Comparison of ENCODE assay signal across 6 fruit fly cellular contexts in genomic region chr3L:18234209-18234849, dm6.
A peak's percentile ranks its signal among the peaks of the same experiment; 100 is the strongest.
TF ChIP-seq lines count a peak whose summit lies in the region.

No protein-coding gene starts in this region.

- peak; percentile 15 to 27 for TF ChIP-seq CTCF in S2 (optimal IDR thresholded peaks at IDR 0.05; lab: Kevin White, UChicago)
- peak; percentile 73 for TF ChIP-seq CTCF in whole organism, embryonic (GFP tag; optimal IDR thresholded peaks at IDR 0.05; lab: Kevin White, UChicago)

TF ChIP-seq in whole organism, adult, 20 proteins besides CTCF, POLR2A, EP300 and RAD21:
- TF ChIP-seq tj (GFP tag; optimal IDR thresholded peaks at IDR 0.05; lab: Kevin White, UChicago), result peak; percentile 6
- no peak for TF ChIP-seq cnc (optimal IDR thresholded peaks at IDR 0.05; lab: Kevin White, UChicago)
- peak; percentile 66 for TF ChIP-seq cic (GFP tag; optimal IDR thresholded peaks at IDR 0.05; lab: Kevin White, UChicago)
- TF ChIP-seq bab1 (GFP tag; optimal IDR thresholded peaks at IDR 0.05; lab: Kevin White, UChicago), result peak; percentile 21
- no peak for TF ChIP-seq CG11617 (GFP tag; optimal IDR thresholded peaks at IDR 0.05; lab: Kevin White, UChicago)

TF ChIP-seq in whole organism, embryonic, 481 proteins besides CTCF, POLR2A, EP300 and RAD21 (continues in another document):
- TF ChIP-seq CG13123 (GFP tag; optimal IDR thresholded peaks at IDR 0.05; lab: Kevin White, UChicago) (no peak), CG10209 (GFP tag; optimal IDR thresholded peaks at IDR 0.05; lab: Kevin White, UChicago) (no peak), sna (GFP tag; IDR thresholded peaks at IDR 0.05; lab: Robert Waterston, UW; ENCODE audit: partially characterized antibody) (no peak), CG10565 (GFP tag; optimal IDR thresholded peaks at IDR 0.05; lab: Kevin White, UChicago) (no peak), run (tag; optimal IDR thresholded peaks at IDR 0.05; lab: Kevin White, UChicago) (no peak), Chrac-16 (GFP tag; optimal IDR thresholded peaks at IDR 0.05; lab: Kevin White, UChicago) (no peak), Deaf1 (tag; optimal IDR thresholded peaks at IDR 0.05; lab: Kevin White, UChicago) (peak; percentile 81), ken (GFP tag; IDR thresholded peaks at IDR 0.05; lab: Robert Waterston, UW) (no peak), nmo (GFP tag; optimal IDR thresholded peaks at IDR 0.05; lab: Kevin White, UChicago) (no peak), CG15601 (tag; optimal IDR thresholded peaks at IDR 0.05; lab: Kevin White, UChicago) (peak; percentile 66), zfh1 (GFP tag; IDR thresholded peaks at IDR 0.05; lab: Robert Waterston, UW) (no peak), CG10267 (tag; optimal IDR thresholded peaks at IDR 0.05; lab: Kevin White, UChicago) (no peak), CG16813 (GFP tag; IDR thresholded peaks at IDR 0.05; lab: Robert Waterston, UW; ENCODE audit: partially characterized antibody) (no peak), disco-r (GFP tag; optimal IDR thresholded peaks at IDR 0.05; lab: Kevin White, UChicago) (no peak), CG11093 (GFP tag; IDR thresholded peaks at IDR 0.05; lab: Robert Waterston, UW) (no peak), E2f2 (GFP tag; IDR thresholded peaks at IDR 0.05; lab: Robert Waterston, UW) (no peak), tup (GFP tag; optimal IDR thresholded peaks at IDR 0.05; lab: Kevin White, UChicago) (no peak), cas (GFP tag; IDR thresholded peaks at IDR 0.05; lab: Robert Waterston, UW) (no peak), CG17802 (tag; optimal IDR thresholded peaks at IDR 0.05; lab: Kevin White, UChicago) (no peak), Hr51 (GFP tag; optimal IDR thresholded peaks at IDR 0.05; lab: Kevin White, UChicago) (no peak), CG17912 (GFP tag; optimal IDR thresholded peaks at IDR 0.05; lab: Kevin White, UChicago) (no peak), CG10654 (GFP tag; optimal IDR thresholded peaks at IDR 0.05; lab: Kevin White, UChicago) (no peak)

TF ChIP-seq in whole organism, prepupa, 60 proteins besides CTCF, POLR2A, EP300 and RAD21 (continues in another document):
- TF ChIP-seq ss (GFP tag; optimal IDR thresholded peaks at IDR 0.05; lab: Kevin White, UChicago) (peak in 1 of 2 experiments; percentile 18), fkh (GFP tag; optimal IDR thresholded peaks at IDR 0.05; lab: Kevin White, UChicago) (no peak), CG10631 (GFP tag; optimal IDR thresholded peaks at IDR 0.05; lab: Kevin White, UChicago) (peak; percentile 24), Hr39 (GFP tag; optimal IDR thresholded peaks at IDR 0.05; lab: Kevin White, UChicago) (no peak), CG3919 (GFP tag; optimal IDR thresholded peaks at IDR 0.05; lab: Kevin White, UChicago) (peak; percentile 20), CG15336 (GFP tag; IDR thresholded peaks at IDR 0.05; lab: Robert Waterston, UW) (peak; percentile 32; the same call in 1 of the 2 replicates), Smox (GFP tag; optimal IDR thresholded peaks at IDR 0.05; lab: Kevin White, UChicago) (no peak), CG6808 (GFP tag; optimal IDR thresholded peaks at IDR 0.05; lab: Kevin White, UChicago) (no peak), Gug (GFP tag; IDR thresholded peaks at IDR 0.05; lab: Robert Waterston, UW) (no peak), Eip78C (GFP tag; lab: Kevin White, UChicago) (no peak), CG16779 (tag; optimal IDR thresholded peaks at IDR 0.05; lab: Kevin White, UChicago) (peak; percentile 3), Eip75B (GFP tag; optimal IDR thresholded peaks at IDR 0.05; lab: Kevin White, UChicago) (peak; percentile 9), fd59A (GFP tag; optimal IDR thresholded peaks at IDR 0.05; lab: Kevin White, UChicago) (no peak), Blimp-1 (GFP tag; optimal IDR thresholded peaks at IDR 0.05; lab: Kevin White, UChicago) (peak; percentile 38), Ets21C (GFP tag; optimal IDR thresholded peaks at IDR 0.05; lab: Kevin White, UChicago) (no peak), CG6276 (GFP tag; optimal IDR thresholded peaks at IDR 0.05; lab: Kevin White, UChicago) (peak; percentile 17), achi (GFP tag; optimal IDR thresholded peaks at IDR 0.05; lab: Kevin White, UChicago) (no peak), Sox14 (GFP tag; optimal IDR thresholded peaks at IDR 0.05; lab: Kevin White, UChicago) (peak; percentile 19), CG9139 (GFP tag; optimal IDR thresholded peaks at IDR 0.05; lab: Kevin White, UChicago) (peak; percentile 22), dsx (GFP tag; optimal IDR thresholded peaks at IDR 0.05; lab: Kevin White, UChicago; ENCODE audit: poor library complexity, severe bottlenecking) (no peak), vri (GFP tag; optimal IDR thresholded peaks at IDR 0.05; lab: Kevin White, UChicago) (peak; percentile 8), eg (GFP tag; IDR thresholded peaks at IDR 0.05; lab: Robert Waterston, UW) (peak; percentile 54; the same call in 2 of the 3 replicates)

TF ChIP-seq in whole organism, pupa, 21 proteins besides CTCF, POLR2A, EP300 and RAD21:
- peak; percentile 17 for TF ChIP-seq Pif1A (GFP tag; optimal IDR thresholded peaks at IDR 0.05; lab: Kevin White, UChicago)
- peak; percentile 59; the same call in 2 of the 3 replicates for TF ChIP-seq CG4496 (GFP tag; IDR thresholded peaks at IDR 0.05; lab: Robert Waterston, UW)
- peak; percentile 74 for TF ChIP-seq CG12605 (GFP tag; IDR thresholded peaks at IDR 0.05; lab: Robert Waterston, UW)
- TF ChIP-seq gl (tag; optimal IDR thresholded peaks at IDR 0.05; lab: Kevin White, UChicago), result peak; percentile 18
- TF ChIP-seq CG32121 (GFP tag; IDR thresholded peaks at IDR 0.05; lab: Robert Waterston, UW), result peak; percentile 37; the same call in 1 of the 2 replicates
- peak; percentile 17 for TF ChIP-seq CG34367 (tag; optimal IDR thresholded peaks at IDR 0.05; lab: Kevin White, UChicago)
- TF ChIP-seq Ets98B (GFP tag; IDR thresholded peaks at IDR 0.05; lab: Robert Waterston, UW), result peak; percentile 56; the same call in 1 of the 2 replicates
- TF ChIP-seq fd96Ca (GFP tag; IDR thresholded peaks at IDR 0.05; lab: Robert Waterston, UW), result peak; percentile 39; the same call in 1 of the 3 replicates
- peak; percentile 20 for TF ChIP-seq Pif1B (GFP tag; optimal IDR thresholded peaks at IDR 0.05; lab: Kevin White, UChicago)
- TF ChIP-seq CG8159 (tag; optimal IDR thresholded peaks at IDR 0.05; lab: Kevin White, UChicago), result no peak
- no peak for TF ChIP-seq CG17806 (tag; optimal IDR thresholded peaks at IDR 0.05; lab: Kevin White, UChicago)
- TF ChIP-seq EcR (GFP tag; optimal IDR thresholded peaks at IDR 0.05; lab: Kevin White, UChicago), result peak; percentile 95
- no peak for TF ChIP-seq D1 (tag; optimal IDR thresholded peaks at IDR 0.05; lab: Kevin White, UChicago)
- TF ChIP-seq CG14655 (GFP tag; optimal IDR thresholded peaks at IDR 0.05; lab: Kevin White, UChicago), result no peak

TF ChIP-seq in whole organism, wandering third instar larva, 38 proteins besides CTCF, POLR2A, EP300 and RAD21 (continues in another document):
- TF ChIP-seq HLH106 (tag; optimal IDR thresholded peaks at IDR 0.05; lab: Kevin White, UChicago) (no peak), Rel (GFP tag; optimal IDR thresholded peaks at IDR 0.05; lab: Kevin White, UChicago) (peak; percentile 19), Rel (tag; optimal IDR thresholded peaks at IDR 0.05; lab: Kevin White, UChicago) (peak; percentile 50), Myc (optimal IDR thresholded peaks at IDR 0.05; lab: Kevin White, UChicago) (no peak), Hnf4 (GFP tag; optimal IDR thresholded peaks at IDR 0.05; lab: Kevin White, UChicago) (no peak), GATAd (GFP tag; optimal IDR thresholded peaks at IDR 0.05; lab: Kevin White, UChicago) (no peak), Abd-B (GFP tag; optimal IDR thresholded peaks at IDR 0.05; lab: Kevin White, UChicago) (no peak), CG32264 (GFP tag; optimal IDR thresholded peaks at IDR 0.05; lab: Kevin White, UChicago) (no peak), tai (GFP tag; optimal IDR thresholded peaks at IDR 0.05; lab: Kevin White, UChicago) (no peak), pan (optimal IDR thresholded peaks at IDR 0.05; lab: Kevin White, UChicago) (no peak), rgr (GFP tag; optimal IDR thresholded peaks at IDR 0.05; lab: Kevin White, UChicago) (no peak), usp (GFP tag; optimal IDR thresholded peaks at IDR 0.05; lab: Kevin White, UChicago) (no peak), sage (GFP tag; optimal IDR thresholded peaks at IDR 0.05; lab: Kevin White, UChicago) (no peak), Hr83 (GFP tag; optimal IDR thresholded peaks at IDR 0.05; lab: Kevin White, UChicago; ENCODE audit: poor library complexity, severe bottlenecking) (no peak), CrebA (GFP tag; optimal IDR thresholded peaks at IDR 0.05; lab: Kevin White, UChicago; ENCODE audit: borderline replicate concordance) (peak; percentile 49), psq (GFP tag; optimal IDR thresholded peaks at IDR 0.05; lab: Kevin White, UChicago) (peak; percentile 99), lola (GFP tag; optimal IDR thresholded peaks at IDR 0.05; lab: Kevin White, UChicago) (no peak), woc (GFP tag; optimal IDR thresholded peaks at IDR 0.05; lab: Kevin White, UChicago) (no peak), fru (GFP tag; optimal IDR thresholded peaks at IDR 0.05; lab: Kevin White, UChicago) (peak; percentile 23), Sp1 (GFP tag; optimal IDR thresholded peaks at IDR 0.05; lab: Kevin White, UChicago) (no peak), br (GFP tag; optimal IDR thresholded peaks at IDR 0.05; lab: Kevin White, UChicago) (no peak), h (GFP tag; optimal IDR thresholded peaks at IDR 0.05; lab: Kevin White, UChicago) (no peak), foxo (GFP tag; optimal IDR thresholded peaks at IDR 0.05; lab: Kevin White, UChicago) (no peak), sv (GFP tag; optimal IDR thresholded peaks at IDR 0.05; lab: Kevin White, UChicago) (no peak), dsf (GFP tag; optimal IDR thresholded peaks at IDR 0.05; lab: Kevin White, UChicago; ENCODE audit: borderline replicate concordance) (no peak), Hr78 (GFP tag; optimal IDR thresholded peaks at IDR 0.05; lab: Kevin White, UChicago) (no peak), Dif (GFP tag; optimal IDR thresholded peaks at IDR 0.05; lab: Kevin White, UChicago; ENCODE audit: partially characterized antibody) (peak; percentile 63), Vsx2 (GFP tag; optimal IDR thresholded peaks at IDR 0.05; lab: Kevin White, UChicago; ENCODE audit: partially characterized antibody) (peak; percentile 48), Jra (GFP tag; optimal IDR thresholded peaks at IDR 0.05; lab: Kevin White, UChicago) (no peak), dl (GFP tag; optimal IDR thresholded peaks at IDR 0.05; lab: Kevin White, UChicago; ENCODE audit: insufficient read depth in 1 of 2, partially characterized antibody in 2 of 2) (peak in 1 of 2 experiments; percentile 70), OdsH (GFP tag; optimal IDR thresholded peaks at IDR 0.05; lab: Kevin White, UChicago) (no peak), N (GFP tag; optimal IDR thresholded peaks at IDR 0.05; lab: Kevin White, UChicago) (no peak), CG9705 (GFP tag; optimal IDR thresholded peaks at IDR 0.05; lab: Kevin White, UChicago) (no peak), dmrt93B (GFP tag; optimal IDR thresholded peaks at IDR 0.05; lab: Kevin White, UChicago) (no peak), Dfd (GFP tag; optimal IDR thresholded peaks at IDR 0.05; lab: Kevin White, UChicago) (no peak)
